Fruit fly (Drosophila melanogaster) whole organism, pupa: ENCODE measurements around the gene CIA30.

Experiments
- CG10348 ChIP-seq: fragments of 200-800 bp; sonication (Bioruptor generic); IDR thresholded peaks from 2 replicates; pipeline ENCODE4 v1.3.6; 2022; ENCODE audit warnings: missing biosample characterization, missing genetic modification characterization
- CG12605 ChIP-seq: fragments of 200-800 bp; sonication (Bioruptor generic); IDR thresholded peaks from 2 replicates; pipeline ENCODE4 v1.3.6; 2022; ENCODE audit warnings: missing biosample characterization, missing genetic modification characterization
- CG13204 ChIP-seq: fragments of 200-800 bp; sonication (Bioruptor generic); optimal IDR thresholded peaks from 2 replicates; lab custom pipeline; 2018; ENCODE audit warnings: missing biosample characterization, mild to moderate bottlenecking, missing genetic modification characterization, moderate library complexity
- CG14655 ChIP-seq: fragments of 200-800 bp; sonication (Bioruptor generic); optimal IDR thresholded peaks from 3 replicates; lab custom pipeline; 2017; ENCODE audit warnings: mild to moderate bottlenecking, missing biosample characterization, missing genetic modification reagents, missing genetic modification characterization
- CG15710 ChIP-seq: fragments of 200-800 bp; sonication (Bioruptor generic); optimal IDR thresholded peaks from 2 replicates; lab custom pipeline; 2018; ENCODE audit warnings: missing biosample characterization, mild to moderate bottlenecking, missing genetic modification characterization, moderate library complexity
- CG17806 ChIP-seq: fragments of 200-800 bp; sonication (Bioruptor generic); optimal IDR thresholded peaks from 2 replicates; lab custom pipeline; 2018; ENCODE audit warnings: missing biosample characterization, mild to moderate bottlenecking, missing genetic modification characterization, moderate library complexity
- CG32121 ChIP-seq: fragments of 200-800 bp; sonication (Bioruptor generic); IDR thresholded peaks from 2 replicates; pipeline ENCODE4 v1.3.6; 2022; ENCODE audit warnings: missing biosample characterization, missing genetic modification characterization
- CG34367 ChIP-seq: fragments of 200-800 bp; sonication (Bioruptor generic); optimal IDR thresholded peaks from 2 replicates; lab custom pipeline; 2018; ENCODE audit warnings: missing biosample characterization, mild to moderate bottlenecking, missing genetic modification characterization
- CG4496 ChIP-seq: fragments of 200-800 bp; sonication (Bioruptor generic); IDR thresholded peaks from 3 replicates; pipeline ENCODE4 v1.3.6; 2022; ENCODE audit warnings: missing biosample characterization, missing genetic modification characterization
- CG8159 ChIP-seq: fragments of 200-800 bp; sonication (Bioruptor generic); optimal IDR thresholded peaks from 3 replicates; lab custom pipeline; 2018; ENCODE audit warnings: missing biosample characterization, mild to moderate bottlenecking, missing genetic modification characterization, moderate library complexity
- CG8301 ChIP-seq: fragments of 200-800 bp; sonication (Bioruptor generic); optimal IDR thresholded peaks from 2 replicates; lab custom pipeline; 2018; ENCODE audit warnings: missing biosample characterization, mild to moderate bottlenecking, missing genetic modification characterization
- CG9948 ChIP-seq: fragments of 200-800 bp; sonication (Bioruptor generic); optimal IDR thresholded peaks from 2 replicates; lab custom pipeline; 2018; ENCODE audit warnings: missing biosample characterization, mild to moderate bottlenecking, missing genetic modification characterization, moderate library complexity
- D1 ChIP-seq: fragments of 200-800 bp; sonication (Bioruptor generic); optimal IDR thresholded peaks from 2 replicates; lab custom pipeline; 2018; ENCODE audit warnings: missing biosample characterization, mild to moderate bottlenecking, missing genetic modification characterization, moderate library complexity
- EcR ChIP-seq: fragments of 200-800 bp; sonication (Bioruptor generic); optimal IDR thresholded peaks from 3 replicates; lab custom pipeline; 2019; ENCODE audit warnings: missing biosample characterization, missing genetic modification characterization, mild to moderate bottlenecking, moderate library complexity, missing genetic modification reagents
- Ets98B ChIP-seq: fragments of 200-800 bp; sonication (Bioruptor generic); IDR thresholded peaks from 2 replicates; pipeline ENCODE4 v1.3.6; 2022; ENCODE audit warnings: missing biosample characterization, missing genetic modification characterization
- Pif1A ChIP-seq: fragments of 200-800 bp; sonication (Bioruptor generic); optimal IDR thresholded peaks from 3 replicates; lab custom pipeline; 2016; ENCODE audit warnings: missing biosample characterization, missing genetic modification characterization
- Pif1B ChIP-seq: fragments of 200-800 bp; sonication (Bioruptor generic); optimal IDR thresholded peaks from 3 replicates; lab custom pipeline; 2016; ENCODE audit warnings: missing biosample characterization, missing genetic modification characterization
- Snoo ChIP-seq: fragments of 200-800 bp; sonication (Bioruptor generic); optimal IDR thresholded peaks from 3 replicates; lab custom pipeline; 2017; ENCODE audit warnings: missing biosample characterization, mild to moderate bottlenecking, missing genetic modification characterization, inconsistent platforms
- fd96Ca ChIP-seq: fragments of 200-800 bp; sonication (Bioruptor generic); IDR thresholded peaks from 3 replicates; pipeline ENCODE4 v1.3.6; 2022; ENCODE audit warnings: missing biosample characterization, missing genetic modification characterization
- gl ChIP-seq: fragments of 200-800 bp; sonication (Bioruptor generic); optimal IDR thresholded peaks from 2 replicates; lab custom pipeline; 2018; ENCODE audit warnings: missing biosample characterization, mild to moderate bottlenecking, missing genetic modification characterization
- rn ChIP-seq: fragments of 200-800 bp; sonication (Bioruptor generic); IDR thresholded peaks from 2 replicates; pipeline ENCODE4 v1.3.6; 2022; ENCODE audit warnings: missing biosample characterization, missing genetic modification characterization

The CIA30 gene

DNA sequence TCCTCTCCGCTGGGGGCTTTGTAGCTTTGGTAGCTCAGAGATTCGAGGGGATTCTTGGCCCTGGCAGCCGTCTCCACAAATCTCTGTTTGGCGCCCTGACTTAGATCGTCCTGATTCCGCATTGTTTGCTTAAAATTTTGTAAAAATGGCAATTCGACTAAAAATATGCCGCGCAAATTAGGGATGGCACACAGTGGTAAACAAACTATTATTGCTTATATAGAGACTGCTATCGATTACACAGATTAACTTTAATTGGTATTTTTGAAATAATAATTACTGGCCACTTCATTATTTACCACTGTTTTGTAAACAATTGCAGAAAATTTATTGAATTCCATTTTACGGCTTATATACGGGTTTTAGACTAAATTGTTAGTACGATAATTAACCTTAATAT, 12.0 kb upstream of the CIA30 start, which contains the start of the genes Naa40 and CG18731:
Naa40 (minus strand) TSS at position 206 of the 400 bp plus-strand sequence.
CG18731 (plus strand) TSS at position 283 of the 400 bp plus-strand sequence.
- TF ChIP-seq CG4496 (GFP tag; lab: Robert Waterston, UW) (no peak), CG17806 (tag; lab: Kevin White, UChicago) (no peak), CG8159 (tag; lab: Kevin White, UChicago) (no peak), EcR (GFP tag; lab: Kevin White, UChicago) (no peak), CG14655 (GFP tag; lab: Kevin White, UChicago) (no peak), CG15710 (tag; lab: Kevin White, UChicago) (no peak), fd96Ca (no peak), Pif1A (no peak), CG34367 (tag; lab: Kevin White, UChicago) (no peak)
- TF ChIP-seq, all 21 proteins: peak for 0

- TF ChIP-seq CG32121 (GFP tag; lab: Robert Waterston, UW): peak; percentile 57; the same call in 1 of the 2 replicates
- TF ChIP-seq Pif1A: no peak
- no peak for TF ChIP-seq Pif1B
- no peak for TF ChIP-seq D1 (tag; lab: Kevin White, UChicago)
- peak; percentile 28 for TF ChIP-seq CG34367 (tag; lab: Kevin White, UChicago)
- TF ChIP-seq CG8301 (tag; lab: Kevin White, UChicago): peak; percentile 50
- TF ChIP-seq CG17806 (tag; lab: Kevin White, UChicago): peak; percentile 18
- TF ChIP-seq Snoo: peak; percentile 61
- peak; percentile 23 for TF ChIP-seq CG15710 (tag; lab: Kevin White, UChicago)
- no peak for TF ChIP-seq CG10348
- TF ChIP-seq CG8159 (tag; lab: Kevin White, UChicago): peak; percentile 40
- TF ChIP-seq Ets98B: peak; percentile 34
- TF ChIP-seq CG9948 (tag; lab: Kevin White, UChicago): no peak
- peak; percentile 56; the same call in 2 of the 3 replicates for TF ChIP-seq CG4496 (GFP tag; lab: Robert Waterston, UW)
- TF ChIP-seq rn (GFP tag; lab: Robert Waterston, UW): peak; percentile 19; the same call in 1 of the 2 replicates
- TF ChIP-seq CG13204: no peak
- no peak for TF ChIP-seq EcR (GFP tag; lab: Kevin White, UChicago)
- peak; percentile 18; the same call in 1 of the 2 replicates for TF ChIP-seq CG12605
- TF ChIP-seq CG14655 (GFP tag; lab: Kevin White, UChicago): no peak
- peak; percentile 49; the same call in 1 of the 3 replicates for TF ChIP-seq fd96Ca
- peak; percentile 67 for TF ChIP-seq gl (tag; lab: Kevin White, UChicago)
Measured at dm6 chr3R:29725577-29726240, 11.1 kb upstream of the CIA30 start, which contains the start of gene Kul. Gene Kul (plus strand): TSS chr3R:29725830.

DNA sequence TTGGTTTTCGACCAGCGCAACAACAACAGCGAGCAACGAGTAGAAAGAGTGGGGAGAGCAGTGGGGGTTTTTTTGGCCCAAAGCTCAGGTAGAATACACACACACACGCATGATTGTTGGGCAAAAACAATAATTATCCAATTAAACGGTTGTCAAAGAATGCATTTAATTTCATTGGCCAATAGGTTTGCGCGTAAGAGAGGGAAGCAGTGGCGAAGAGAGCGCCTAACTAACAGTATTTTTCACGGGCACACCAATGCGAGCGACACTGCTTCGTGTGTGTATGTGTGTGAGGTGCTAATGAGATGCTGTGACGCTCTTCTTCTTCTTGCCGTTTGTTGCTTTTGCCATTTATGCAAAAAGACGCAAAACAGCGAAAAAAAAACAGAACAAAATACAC, 10.5 kb upstream of the CIA30 start:
- no peak for TF ChIP-seq CG8301 (tag; lab: Kevin White, UChicago)
- peak; percentile 4 for TF ChIP-seq EcR (GFP tag; lab: Kevin White, UChicago)
- TF ChIP-seq Ets98B: no peak

dm6 chr3R:29737891-29738290, 1.1 kb downstream of the CIA30 start, which contains the start of gene Gnpnat:
Gene Gnpnat (plus strand): TSS chr3R:29738275.
- TF ChIP-seq CG17806 (tag; lab: Kevin White, UChicago) (peak; percentile 61), rn (GFP tag; lab: Robert Waterston, UW) (no peak), Snoo (peak; percentile 63), CG8159 (tag; lab: Kevin White, UChicago) (peak; percentile 46), CG9948 (tag; lab: Kevin White, UChicago) (peak; percentile 7), CG14655 (GFP tag; lab: Kevin White, UChicago) (peak; percentile 58), CG8301 (tag; lab: Kevin White, UChicago) (peak; percentile 63), Pif1B (peak; percentile 48), CG13204 (no peak), Pif1A (peak; percentile 51), CG15710 (tag; lab: Kevin White, UChicago) (peak; percentile 40), CG34367 (tag; lab: Kevin White, UChicago) (peak; percentile 37), EcR (GFP tag; lab: Kevin White, UChicago) (no peak)
- TF ChIP-seq, all 21 proteins: peak for 10

DNA sequence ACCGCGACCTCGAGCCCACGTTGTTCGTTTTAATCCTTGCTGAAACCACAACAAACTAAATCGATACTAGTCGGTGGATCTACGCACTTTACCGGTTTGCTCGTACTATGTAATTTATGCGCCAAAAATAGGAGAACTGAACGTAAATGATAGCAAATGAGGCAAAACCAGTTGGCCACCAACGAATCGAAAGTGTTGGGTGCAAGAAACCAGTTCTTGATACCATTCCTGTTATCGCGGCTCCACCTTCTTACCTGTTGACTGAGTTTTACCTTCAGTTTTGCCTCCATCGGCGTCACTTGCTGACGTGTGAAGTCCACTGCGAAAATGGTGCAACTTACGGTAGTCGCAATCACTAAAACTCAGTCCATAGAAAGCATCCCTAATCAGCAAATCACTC, 3.3 kb downstream of the CIA30 start:
- TF ChIP-seq Snoo (no peak), CG34367 (tag; lab: Kevin White, UChicago) (no peak), Ets98B (no peak), EcR (GFP tag; lab: Kevin White, UChicago) (peak; percentile 50), CG8159 (tag; lab: Kevin White, UChicago) (no peak)

- TF ChIP-seq D1 (tag; lab: Kevin White, UChicago) (no peak), CG34367 (tag; lab: Kevin White, UChicago) (peak; percentile 94), CG13204 (no peak), CG17806 (tag; lab: Kevin White, UChicago) (peak; percentile 96), CG32121 (GFP tag; lab: Robert Waterston, UW) (peak; percentile 98), CG4496 (GFP tag; lab: Robert Waterston, UW) (peak; percentile 99), gl (tag; lab: Kevin White, UChicago) (peak; percentile 83), rn (GFP tag; lab: Robert Waterston, UW) (peak; percentile 98), EcR (GFP tag; lab: Kevin White, UChicago) (peak; percentile 7), Ets98B (peak; percentile 98), CG9948 (tag; lab: Kevin White, UChicago) (peak; percentile 92), CG12605 (peak; percentile 97), CG10348 (peak; percentile 99), CG15710 (tag; lab: Kevin White, UChicago) (peak; percentile 98), Pif1B (no peak), CG8159 (tag; lab: Kevin White, UChicago) (peak; percentile 94), fd96Ca (peak; percentile 98), CG14655 (GFP tag; lab: Kevin White, UChicago) (no peak), CG8301 (tag; lab: Kevin White, UChicago) (peak; percentile 96), Pif1A (no peak), Snoo (peak; percentile 95)
Measured at dm6 chr3R:29745056-29745455, 8.3 kb downstream of the CIA30 start, which contains the start of the genes Wdr24 and IntS11. Gene Wdr24 (minus strand): TSS chr3R:29745092. Gene IntS11 (plus strand): TSS chr3R:29745337.
